Fruit fly (Drosophila melanogaster) whole organism, embryonic: ENCODE results near the gene CG2145.

ENCODE experiments used
- CG10267 ChIP-seq: fragments of 200-800 bp; sonication (Bioruptor generic); optimal IDR thresholded peaks from 2 replicates; lab custom pipeline; 2018; ENCODE audit warnings: missing biosample characterization, mild to moderate bottlenecking, missing genetic modification characterization, moderate library complexity
- CG10959 ChIP-seq: fragments of 200-800 bp; sonication (Bioruptor generic); IDR thresholded peaks from 2 replicates; pipeline ENCODE4 v1.3.6; 2022; ENCODE audit warnings: missing biosample characterization, missing genetic modification characterization
- CG12219 ChIP-seq: fragments of 200-800 bp; sonication (Bioruptor generic); optimal IDR thresholded peaks from 3 replicates; lab custom pipeline; 2018; ENCODE audit warnings: missing biosample characterization, mild to moderate bottlenecking, missing genetic modification characterization
- CG12391 ChIP-seq: fragments of 200-800 bp; sonication (Bioruptor generic); optimal IDR thresholded peaks from 3 replicates; lab custom pipeline; 2018; ENCODE audit warnings: missing biosample characterization, mild to moderate bottlenecking, missing genetic modification characterization, moderate library complexity
- CG14667 ChIP-seq: fragments of 200-800 bp; sonication (Bioruptor generic); IDR thresholded peaks from 2 replicates; pipeline ENCODE4 v1.3.6; 2022; ENCODE audit warnings: missing biosample characterization, missing genetic modification characterization
- CG17186 ChIP-seq: fragments of 200-800 bp; sonication (Bioruptor generic); optimal IDR thresholded peaks from 3 replicates; lab custom pipeline; 2017; ENCODE audit warnings: missing biosample characterization, missing genetic modification reagents, missing genetic modification characterization
- CG2116 ChIP-seq: fragments of 200-800 bp; sonication (Bioruptor generic); optimal IDR thresholded peaks from 3 replicates; lab custom pipeline; 2018; ENCODE audit warnings: missing biosample characterization, mild to moderate bottlenecking, missing genetic modification characterization
- CG30431 ChIP-seq: fragments of 200-800 bp; sonication (Bioruptor generic); optimal IDR thresholded peaks from 2 replicates; lab custom pipeline; 2017; ENCODE audit warnings: missing biosample characterization, missing genetic modification characterization
- CG31224 ChIP-seq: fragments of 200-800 bp; sonication (Bioruptor generic); IDR thresholded peaks from 2 replicates; pipeline ENCODE4 v1.3.6; 2022; ENCODE audit warnings: missing biosample characterization, missing genetic modification characterization
- CG31365 ChIP-seq: fragments of 200-800 bp; sonication (Bioruptor generic); optimal IDR thresholded peaks from 2 replicates; lab custom pipeline; 2018; ENCODE audit warnings: missing biosample characterization, mild to moderate bottlenecking, missing genetic modification characterization
- CG3163 ChIP-seq: fragments of 200-800 bp; sonication (Bioruptor generic); optimal IDR thresholded peaks from 3 replicates; lab custom pipeline; 2016; ENCODE audit warnings: missing biosample characterization, missing genetic modification characterization
- CG3995 ChIP-seq: fragments of 200-800 bp; sonication (Bioruptor generic); optimal IDR thresholded peaks from 3 replicates; lab custom pipeline; 2016; ENCODE audit warnings: missing biosample characterization, missing genetic modification characterization
- CG4328 ChIP-seq: fragments of 200-800 bp; sonication (Bioruptor generic); optimal IDR thresholded peaks from 3 replicates; lab custom pipeline; 2017; ENCODE audit warnings: missing biosample characterization, missing genetic modification reagents, missing genetic modification characterization
- CG6683 ChIP-seq: fragments of 200-800 bp; sonication (Bioruptor generic); optimal IDR thresholded peaks from 2 replicates; lab custom pipeline; 2017; ENCODE audit warnings: missing biosample characterization, mild to moderate bottlenecking, missing genetic modification characterization, missing genetic modification reagents
- CG6689 ChIP-seq: fragments of 200-800 bp; sonication (Bioruptor generic); IDR thresholded peaks from 2 replicates; pipeline ENCODE4 v1.3.6; 2022; ENCODE audit warnings: missing biosample characterization, missing genetic modification characterization
- CG6813 ChIP-seq: fragments of 200-800 bp; sonication (Bioruptor generic); optimal IDR thresholded peaks from 2 replicates; lab custom pipeline; 2017; ENCODE audit warnings: missing biosample characterization, missing genetic modification characterization, mild to moderate bottlenecking, moderate library complexity, missing genetic modification reagents
- CG8290 ChIP-seq, 3 experiments: fragments of 200-800 bp; sonication (Bioruptor generic); optimal IDR thresholded peaks; 2 replicates each; lab custom pipeline; 2016 to 2019; ENCODE audit warnings: missing biosample characterization in 3 of 3, missing genetic modification characterization in 3 of 3, mild to moderate bottlenecking in 2 of 3, moderate library complexity in 1 of 3
- CG9797 ChIP-seq: fragments of 200-800 bp; sonication (Bioruptor generic); optimal IDR thresholded peaks from 3 replicates; lab custom pipeline; 2018; ENCODE audit warnings: missing biosample characterization, mild to moderate bottlenecking, missing genetic modification characterization
- Camta ChIP-seq: fragments of 200-800 bp; sonication (Bioruptor generic); optimal IDR thresholded peaks from 2 replicates; lab custom pipeline; 2016; ENCODE audit warnings: missing biosample characterization, missing genetic modification characterization
- D19B ChIP-seq: fragments of 200-800 bp; sonication (Bioruptor generic); optimal IDR thresholded peaks from 2 replicates; lab custom pipeline; 2017; ENCODE audit warnings: missing biosample characterization, mild to moderate bottlenecking, missing genetic modification characterization
- Deaf1 ChIP-seq: fragments of 200-800 bp; optimal IDR thresholded peaks from 3 replicates; lab custom pipeline; 2019; ENCODE audit warnings: missing biosample characterization, mild to moderate bottlenecking, missing genetic modification characterization, moderate library complexity
- Dek ChIP-seq: fragments of 200-800 bp; sonication (Bioruptor generic); optimal IDR thresholded peaks from 3 replicates; lab custom pipeline; 2019; ENCODE audit warnings: missing biosample characterization, mild to moderate bottlenecking, missing genetic modification characterization, moderate library complexity
- Ets65A ChIP-seq: fragments of 200-800 bp; sonication (Bioruptor generic); peaks from one replicate; lab custom pipeline; 2016; ENCODE audit warnings: missing biosample characterization, missing genetic modification characterization
- Hr78 ChIP-seq, 2 experiments: fragments of 200-800 bp in 1 of 2; fragments of >200 bp in 1 of 2; sonication (Bioruptor generic) in 1 of 2; optimal IDR thresholded peaks; 2 replicates each; lab custom pipeline; 2017 to 2019; ENCODE audit warnings: missing biosample characterization in 2 of 2, missing genetic modification characterization in 2 of 2, mild to moderate bottlenecking in 1 of 2, moderate library complexity in 1 of 2
- Hsf ChIP-seq: fragments of 200-800 bp; sonication (Bioruptor generic); optimal IDR thresholded peaks from 3 replicates; lab custom pipeline; 2016; ENCODE audit warnings: missing biosample characterization, missing genetic modification characterization
- Jarid2 ChIP-seq: fragments of 200-800 bp; sonication (Bioruptor generic); optimal IDR thresholded peaks from 3 replicates; lab custom pipeline; 2017; ENCODE audit warnings: mild to moderate bottlenecking, missing biosample characterization, missing genetic modification reagents, missing genetic modification characterization
- Lim3 ChIP-seq: fragments of 200-800 bp; sonication (Bioruptor generic); IDR thresholded peaks from 2 replicates; pipeline ENCODE4 v1.3.6; 2022; ENCODE audit warnings: missing biosample characterization, missing genetic modification characterization
- Mrtf ChIP-seq: fragments of 200-800 bp; sonication (Bioruptor generic); IDR thresholded peaks from 3 replicates; pipeline ENCODE4 v1.3.6; 2022; ENCODE audit warnings: missing biosample characterization, missing genetic modification characterization
- Myb ChIP-seq: fragments of 200-800 bp; sonication (Bioruptor generic); optimal IDR thresholded peaks from 2 replicates; lab custom pipeline; 2016; ENCODE audit warnings: missing biosample characterization, missing genetic modification characterization
- NC2α ChIP-seq: fragments of 200-800 bp; sonication (Bioruptor generic); optimal IDR thresholded peaks from 2 replicates; lab custom pipeline; 2016; ENCODE audit warnings: missing biosample characterization, missing genetic modification characterization
- Nf-YB ChIP-seq: fragments of 200-800 bp; sonication (Bioruptor generic); optimal IDR thresholded peaks from 3 replicates; lab custom pipeline; 2019; ENCODE audit warnings: missing biosample characterization, mild to moderate bottlenecking, missing genetic modification characterization, moderate library complexity
- NfI ChIP-seq: fragments of 200-800 bp; sonication (Bioruptor generic); optimal IDR thresholded peaks from 3 replicates; lab custom pipeline; 2018; ENCODE audit warnings: missing biosample characterization, mild to moderate bottlenecking, missing genetic modification characterization, moderate library complexity
- Poxn ChIP-seq: fragments of 200-800 bp; sonication (Bioruptor generic); IDR thresholded peaks from 2 replicates; pipeline ENCODE4 v1.3.6; 2022; ENCODE audit warnings: missing biosample characterization, missing genetic modification characterization
- Ptx1 ChIP-seq: fragments of 200-800 bp; sonication (Bioruptor generic); IDR thresholded peaks from 2 replicates; pipeline ENCODE4 v1.3.6; 2022; ENCODE audit warnings: missing biosample characterization, missing genetic modification characterization
- Rx ChIP-seq: fragments of 200-800 bp; sonication (Bioruptor generic); IDR thresholded peaks from 2 replicates; pipeline ENCODE4 v1.3.6; 2022; ENCODE audit warnings: missing biosample characterization, missing genetic modification characterization
- TFAM ChIP-seq: fragments of 200-800 bp; sonication (Bioruptor generic); optimal IDR thresholded peaks from 2 replicates; lab custom pipeline; 2017; ENCODE audit warnings: missing biosample characterization, missing genetic modification characterization, inconsistent platforms
- cato ChIP-seq: fragments of 200-800 bp; sonication (Bioruptor generic); optimal IDR thresholded peaks from 2 replicates; lab custom pipeline; 2016; ENCODE audit warnings: missing biosample characterization, missing genetic modification characterization, borderline replicate concordance
- kah ChIP-seq: fragments of 200-800 bp; sonication (Bioruptor generic); optimal IDR thresholded peaks from 2 replicates; lab custom pipeline; 2018; ENCODE audit warnings: missing biosample characterization, mild to moderate bottlenecking, missing genetic modification characterization
- knrl ChIP-seq: fragments of 200-800 bp; sonication (Bioruptor generic); IDR thresholded peaks from 3 replicates; pipeline ENCODE4 v1.3.6; 2022; ENCODE audit warnings: missing biosample characterization, missing genetic modification characterization; ENCODE audit not compliant: partially characterized antibody
- lov ChIP-seq, 2 experiments: fragments of 200-800 bp in 1 of 2; fragments of >200 bp in 1 of 2; sonication (Bioruptor generic) in 1 of 2; IDR thresholded peaks in 1 of 2; optimal IDR thresholded peaks in 1 of 2; 2 replicates in 1 of 2; 3 replicates in 1 of 2; pipeline versions ENCODE4 v1.3.6 to Lab custom; 2017 to 2022; ENCODE audit warnings: missing biosample characterization in 1 of 2, missing genetic modification characterization in 1 of 2
- pb ChIP-seq: fragments of 200-800 bp; sonication (Bioruptor generic); optimal IDR thresholded peaks from 3 replicates; lab custom pipeline; 2016; ENCODE audit warnings: missing biosample characterization, missing genetic modification characterization
- pfk ChIP-seq: fragments of 200-800 bp; sonication (Bioruptor generic); optimal IDR thresholded peaks from 2 replicates; lab custom pipeline; 2018; ENCODE audit warnings: missing biosample characterization, mild to moderate bottlenecking, missing genetic modification characterization, moderate library complexity
- rib ChIP-seq: fragments of 200-800 bp; sonication (Bioruptor generic); IDR thresholded peaks from 2 replicates; pipeline ENCODE4 v1.3.6; 2022; ENCODE audit warnings: missing biosample characterization, missing genetic modification characterization
- ro ChIP-seq: fragments of 200-800 bp; sonication (Bioruptor generic); IDR thresholded peaks from 2 replicates; pipeline ENCODE4 v1.3.6; 2022; ENCODE audit warnings: missing biosample characterization, missing genetic modification characterization
- salm ChIP-seq: fragments of 200-800 bp; sonication (Bioruptor generic); optimal IDR thresholded peaks from 2 replicates; lab custom pipeline; 2018; ENCODE audit warnings: missing biosample characterization, mild to moderate bottlenecking, missing genetic modification characterization
- tio ChIP-seq: fragments of 200-800 bp; sonication (Bioruptor generic); optimal IDR thresholded peaks from 2 replicates; lab custom pipeline; 2017; ENCODE audit warnings: missing biosample characterization, missing genetic modification characterization, inconsistent platforms
- tna ChIP-seq: fragments of 200-800 bp; sonication (Bioruptor generic); IDR thresholded peaks from 2 replicates; pipeline ENCODE4 v1.3.6; 2022; ENCODE audit warnings: missing biosample characterization, missing genetic modification characterization; ENCODE audit not compliant: partially characterized antibody
- unc-4 ChIP-seq: fragments of 200-800 bp; sonication (Bioruptor generic); IDR thresholded peaks from 2 replicates; pipeline ENCODE4 v1.3.6; 2022; ENCODE audit warnings: missing biosample characterization, missing genetic modification characterization; ENCODE audit not compliant: partially characterized antibody

Gene CG2145

DNA sequence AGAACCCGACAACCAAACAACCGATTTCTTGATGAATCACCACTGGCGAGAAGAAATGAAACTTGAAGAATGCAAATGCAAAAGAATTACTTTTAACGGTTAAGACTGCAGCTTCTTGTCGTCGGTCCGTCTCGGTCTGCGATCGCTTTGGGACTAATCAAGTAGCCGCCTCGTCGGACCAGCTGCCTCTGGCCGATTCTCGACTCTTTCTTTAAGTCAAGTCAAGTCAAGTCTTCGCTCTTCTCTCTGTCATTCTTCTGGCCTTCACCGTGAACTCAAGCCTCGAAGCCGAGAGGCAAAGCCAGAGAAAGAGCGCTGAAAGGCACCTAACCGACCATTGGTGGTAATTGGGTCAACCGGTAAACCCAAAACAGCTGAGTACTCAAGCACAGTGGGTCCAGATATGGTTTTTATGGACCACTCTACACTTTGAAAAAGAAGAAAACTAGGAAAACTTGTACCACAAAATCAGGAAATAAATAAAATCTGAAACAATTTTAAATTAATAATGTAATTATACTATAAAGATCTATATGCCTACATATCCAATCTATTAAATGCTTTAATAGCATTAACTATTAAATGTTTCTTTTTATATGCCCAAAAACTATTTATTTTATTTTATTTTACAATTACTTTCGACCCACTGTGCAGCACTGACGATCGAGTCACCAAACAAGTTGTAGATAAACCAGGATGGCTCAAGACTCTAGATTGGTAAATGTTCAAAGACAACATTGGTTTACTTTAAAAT is 40.0 kb downstream of the CG2145 start, which contains the start of gene C901 (continued):
- TF ChIP-seq CG12391 (peak; percentile 75), Myb (GFP tag; lab: Kevin White, UChicago) (no peak), Camta (GFP tag; lab: Kevin White, UChicago) (no peak), Lim3 (no peak), CG31365 (tag; lab: Kevin White, UChicago) (no peak), pfk (no peak), CG17186 (GFP tag; lab: Kevin White, UChicago) (no peak), CG3995 (GFP tag; lab: Kevin White, UChicago) (no peak), Dek (tag; lab: Kevin White, UChicago) (peak; percentile 6), CG14667 (GFP tag; lab: Robert Waterston, UW) (peak; percentile 16; the same call in 1 of the 2 replicates), Hr78 (GFP tag; optimal IDR thresholded peaks at IDR 0.05; lab: Kevin White, UChicago) (peak in 1 of 2 experiments; percentile 77), Jarid2 (no peak), knrl (no peak), Mrtf (GFP tag; lab: Robert Waterston, UW) (no peak), CG6813 (peak; percentile 38), CG2116 (no peak), Deaf1 (peak; percentile 37), CG10267 (tag; lab: Kevin White, UChicago) (peak; percentile 72), CG6689 (GFP tag; lab: Robert Waterston, UW) (peak; percentile 74), CG12219 (peak; percentile 27), Ets65A (GFP tag; lab: Kevin White, UChicago) (no peak), TFAM (GFP tag; lab: Kevin White, UChicago) (no peak), pb (GFP tag; lab: Kevin White, UChicago) (no peak), CG9797 (no peak), lov (optimal IDR thresholded peaks at IDR 0.05; lab: Kevin White, UChicago) (no peak), lov (GFP tag; IDR thresholded peaks at IDR 0.05; lab: Robert Waterston, UW) (no peak), rib (no peak), NfI (peak; percentile 35), kah (peak; percentile 9), Nf-YB (GFP tag; lab: Kevin White, UChicago) (peak; percentile 52), CG4328 (GFP tag; lab: Kevin White, UChicago) (no peak), CG6683 (GFP tag; lab: Kevin White, UChicago) (peak; percentile 25), Poxn (GFP tag; lab: Robert Waterston, UW) (no peak), NC2α (no peak), tna (GFP tag; lab: Robert Waterston, UW) (no peak), Ptx1 (peak; percentile 66), Rx (GFP tag; lab: Robert Waterston, UW) (no peak), ro (GFP tag; lab: Robert Waterston, UW) (no peak; the same call in 1 of the 2 replicates), unc-4 (no peak), tio (peak; percentile 61), D19B (GFP tag; lab: Kevin White, UChicago) (no peak), salm (tag; lab: Kevin White, UChicago) (peak; percentile 57), CG10959 (GFP tag; lab: Robert Waterston, UW) (no peak), CG30431 (GFP tag; lab: Kevin White, UChicago) (peak; percentile 4), CG8290 (GFP tag; optimal IDR thresholded peaks at IDR 0.05; lab: Kevin White, UChicago) (no peak), CG8290 (tag; optimal IDR thresholded peaks at IDR 0.05; lab: Kevin White, UChicago) (no peak), CG3163 (no peak), Hsf (GFP tag; lab: Kevin White, UChicago) (peak; percentile 5), cato (GFP tag; lab: Kevin White, UChicago) (peak; percentile 2), CG31224 (GFP tag; lab: Robert Waterston, UW) (0 out of 2 replicates have a peak, but pooled peaks have one; percentile 27)
